Fruit fly (Drosophila melanogaster) whole organism, embryonic: ENCODE results near the gene Tollo.

ENCODE experiments used
- Aef1 ChIP-seq: fragments of 200-800 bp; sonication (Bioruptor generic); IDR thresholded peaks from 3 replicates; pipeline ENCODE4 v1.3.6; 2022; ENCODE audit warnings: missing biosample characterization, missing genetic modification characterization
- B-H1 ChIP-seq: fragments of 200-800 bp; sonication (Bioruptor generic); IDR thresholded peaks from 3 replicates; pipeline ENCODE4 v1.3.6; 2022; ENCODE audit warnings: missing biosample characterization, missing genetic modification characterization
- B-H2 ChIP-seq: fragments of 200-800 bp; sonication (Bioruptor generic); optimal IDR thresholded peaks from 2 replicates; lab custom pipeline; 2018; ENCODE audit warnings: missing biosample characterization, mild to moderate bottlenecking, missing genetic modification characterization
- Blimp-1 ChIP-seq: fragments of 200-800 bp; sonication (Bioruptor generic); optimal IDR thresholded peaks from 3 replicates; lab custom pipeline; 2018; ENCODE audit warnings: missing biosample characterization, missing genetic modification characterization, mild to moderate bottlenecking, moderate library complexity, missing genetic modification reagents
- CG10654 ChIP-seq: fragments of 200-800 bp; sonication (Bioruptor generic); optimal IDR thresholded peaks from 2 replicates; lab custom pipeline; 2016; ENCODE audit warnings: missing biosample characterization, missing genetic modification characterization
- CG11696 ChIP-seq: fragments of 200-800 bp; sonication (Bioruptor generic); IDR thresholded peaks from 2 replicates; pipeline ENCODE4 v1.3.6; 2022; ENCODE audit warnings: missing biosample characterization, missing genetic modification characterization
- CG12744 ChIP-seq: fragments of 200-800 bp; sonication (Bioruptor generic); optimal IDR thresholded peaks from 2 replicates; lab custom pipeline; 2016; ENCODE audit warnings: missing biosample characterization, missing genetic modification characterization
- CG13894 ChIP-seq: fragments of 200-800 bp; sonication (Bioruptor generic); optimal IDR thresholded peaks from 3 replicates; lab custom pipeline; 2018; ENCODE audit warnings: missing biosample characterization, mild to moderate bottlenecking, missing genetic modification characterization, moderate library complexity
- CG15011 ChIP-seq: fragments of 200-800 bp; sonication (Bioruptor generic); optimal IDR thresholded peaks from 3 replicates; lab custom pipeline; 2018; ENCODE audit warnings: missing biosample characterization, mild to moderate bottlenecking, missing genetic modification characterization
- CG15073 ChIP-seq: fragments of 200-800 bp; sonication (Bioruptor generic); optimal IDR thresholded peaks from 2 replicates; lab custom pipeline; 2016; ENCODE audit warnings: missing biosample characterization, missing genetic modification characterization
- CG1602 ChIP-seq: fragments of 200-800 bp; sonication (Bioruptor generic); optimal IDR thresholded peaks from 3 replicates; lab custom pipeline; 2016; ENCODE audit warnings: missing biosample characterization, missing genetic modification characterization
- CG17612 ChIP-seq: fragments of 200-800 bp; sonication (Bioruptor generic); IDR thresholded peaks from 2 replicates; pipeline ENCODE4 v1.3.6; 2022; ENCODE audit warnings: missing biosample characterization, missing genetic modification characterization
- CG18011 ChIP-seq: fragments of 200-800 bp; sonication (Bioruptor generic); optimal IDR thresholded peaks from 2 replicates; lab custom pipeline; 2017; ENCODE audit warnings: missing biosample characterization, missing genetic modification characterization, mild to moderate bottlenecking, moderate library complexity, missing genotype
- CG2199 ChIP-seq: fragments of 200-800 bp; sonication (Bioruptor generic); IDR thresholded peaks from 3 replicates; pipeline ENCODE4 v1.3.6; 2022; ENCODE audit warnings: missing biosample characterization, missing genetic modification characterization
- CG2712 ChIP-seq: fragments of 200-800 bp; optimal IDR thresholded peaks from 3 replicates; lab custom pipeline; 2019; ENCODE audit warnings: missing biosample characterization, mild to moderate bottlenecking, missing genetic modification characterization, moderate library complexity
- CG31441 ChIP-seq: fragments of 200-800 bp; sonication (Bioruptor generic); IDR thresholded peaks from 2 replicates; pipeline ENCODE4 v1.3.6; 2022; ENCODE audit warnings: missing biosample characterization, missing genetic modification characterization
- CG3163 ChIP-seq: fragments of 200-800 bp; sonication (Bioruptor generic); optimal IDR thresholded peaks from 3 replicates; lab custom pipeline; 2016; ENCODE audit warnings: missing biosample characterization, missing genetic modification characterization
- CG4424 ChIP-seq: fragments of 200-800 bp; sonication (Bioruptor generic); optimal IDR thresholded peaks from 3 replicates; lab custom pipeline; 2016; ENCODE audit warnings: missing biosample characterization, missing genetic modification characterization
- CG6689 ChIP-seq: fragments of 200-800 bp; sonication (Bioruptor generic); IDR thresholded peaks from 2 replicates; pipeline ENCODE4 v1.3.6; 2022; ENCODE audit warnings: missing biosample characterization, missing genetic modification characterization
- CG6791 ChIP-seq: fragments of 200-800 bp; sonication (Bioruptor generic); IDR thresholded peaks from 3 replicates; pipeline ENCODE4 v1.3.6; 2022; ENCODE audit warnings: missing biosample characterization, missing genetic modification characterization; ENCODE audit not compliant: partially characterized antibody
- CG7963 ChIP-seq: fragments of 200-800 bp; sonication (Bioruptor generic); IDR thresholded peaks from 3 replicates; pipeline ENCODE4 v1.3.6; 2022; ENCODE audit warnings: missing biosample characterization, missing genetic modification characterization; ENCODE audit not compliant: partially characterized antibody
- CG8944 ChIP-seq: fragments of 200-800 bp; sonication (Bioruptor generic); optimal IDR thresholded peaks from 3 replicates; lab custom pipeline; 2016; ENCODE audit warnings: missing biosample characterization, missing genetic modification characterization
- CG9609 ChIP-seq: fragments of 200-800 bp; sonication (Bioruptor generic); optimal IDR thresholded peaks from 3 replicates; lab custom pipeline; 2016; ENCODE audit warnings: missing biosample characterization, missing genetic modification characterization
- Deaf1 ChIP-seq: fragments of 200-800 bp; optimal IDR thresholded peaks from 3 replicates; lab custom pipeline; 2019; ENCODE audit warnings: missing biosample characterization, mild to moderate bottlenecking, missing genetic modification characterization, moderate library complexity
- Doc2 ChIP-seq: fragments of 200-800 bp; sonication (Bioruptor generic); IDR thresholded peaks from 2 replicates; pipeline ENCODE4 v1.3.6; 2022; ENCODE audit warnings: missing biosample characterization, missing genetic modification characterization
- Dref ChIP-seq: fragments of 200-800 bp; sonication (Bioruptor generic); IDR thresholded peaks from 2 replicates; pipeline ENCODE4 v1.3.6; 2022; ENCODE audit warnings: missing biosample characterization, missing genetic modification characterization
- Fer2 ChIP-seq: fragments of 200-800 bp; sonication (Bioruptor generic); optimal IDR thresholded peaks from 2 replicates; lab custom pipeline; 2018; ENCODE audit warnings: missing biosample characterization, mild to moderate bottlenecking, missing genetic modification characterization, moderate library complexity
- HLH4C ChIP-seq: fragments of 200-800 bp; sonication (Bioruptor generic); IDR thresholded peaks from 3 replicates; pipeline ENCODE4 v1.3.6; 2022; ENCODE audit warnings: missing biosample characterization, missing genetic modification characterization; ENCODE audit not compliant: partially characterized antibody
- HLHmδ ChIP-seq: fragments of 200-800 bp; sonication (Bioruptor generic); optimal IDR thresholded peaks from 2 replicates; lab custom pipeline; 2018; ENCODE audit warnings: missing biosample characterization, mild to moderate bottlenecking, missing genetic modification characterization, moderate library complexity
- HmgZ ChIP-seq: fragments of 200-800 bp; sonication (Bioruptor generic); optimal IDR thresholded peaks from 2 replicates; lab custom pipeline; 2018; ENCODE audit warnings: missing biosample characterization, mild to moderate bottlenecking, missing genetic modification characterization
- Mad ChIP-seq: fragments of 200-800 bp; sonication (Bioruptor generic); optimal IDR thresholded peaks from 2 replicates; lab custom pipeline; 2016; ENCODE audit warnings: missing biosample characterization, missing genetic modification characterization
- Pdp1 ChIP-seq, 2 experiments: fragments of 200-800 bp; sonication (Bioruptor generic); optimal IDR thresholded peaks; 3 replicates each; lab custom pipeline; 2016; ENCODE audit warnings: missing biosample characterization in 2 of 2, missing genetic modification characterization in 2 of 2, mild to moderate bottlenecking in 1 of 2, moderate library complexity in 1 of 2
- Stat92E ChIP-seq, 3 experiments: fragments of >200 bp in 2 of 3; fragments of 200-800 bp in 1 of 3; sonication (Bioruptor generic) in 1 of 3; optimal IDR thresholded peaks; 2 replicates each; lab custom pipeline; 2017 to 2019; ENCODE audit warnings: missing biosample characterization in 3 of 3, missing genetic modification characterization in 3 of 3, mild to moderate bottlenecking in 1 of 3, moderate library complexity in 1 of 3
- Vsx1 ChIP-seq: fragments of 200-800 bp; sonication (Bioruptor generic); optimal IDR thresholded peaks from 2 replicates; lab custom pipeline; 2017; ENCODE audit warnings: missing biosample characterization, mild to moderate bottlenecking, missing genetic modification characterization, missing genetic modification reagents
- az2 ChIP-seq: fragments of 200-800 bp; sonication (Bioruptor generic); optimal IDR thresholded peaks from 3 replicates; lab custom pipeline; 2016; ENCODE audit warnings: missing biosample characterization, missing genetic modification characterization
- caup ChIP-seq: fragments of 200-800 bp; sonication (Bioruptor generic); optimal IDR thresholded peaks from 3 replicates; lab custom pipeline; 2017; ENCODE audit warnings: missing biosample characterization, mild to moderate bottlenecking, missing genetic modification characterization, moderate library complexity; ENCODE audit not compliant: severe bottlenecking
- chm ChIP-seq: fragments of 200-800 bp; sonication (Bioruptor generic); IDR thresholded peaks from 2 replicates; pipeline ENCODE4 v1.3.6; 2022; ENCODE audit warnings: missing biosample characterization, missing genetic modification characterization
- chn ChIP-seq: fragments of 200-800 bp; sonication (Bioruptor generic); optimal IDR thresholded peaks from 2 replicates; lab custom pipeline; 2016; ENCODE audit warnings: missing biosample characterization, missing genetic modification characterization
- ci ChIP-seq: fragments of 200-800 bp; sonication (Bioruptor generic); IDR thresholded peaks from 3 replicates; pipeline ENCODE4 v1.3.6; 2022; ENCODE audit warnings: missing biosample characterization, missing genetic modification characterization
- cwo ChIP-seq: fragments of 200-800 bp; sonication (Bioruptor generic); optimal IDR thresholded peaks from 3 replicates; lab custom pipeline; 2017; ENCODE audit warnings: missing biosample characterization, missing genetic modification characterization, mild to moderate bottlenecking, moderate library complexity, missing genetic modification reagents
- dm ChIP-seq: fragments of 200-800 bp; sonication (Bioruptor generic); optimal IDR thresholded peaks from 3 replicates; lab custom pipeline; 2016; ENCODE audit warnings: missing biosample characterization, missing genetic modification characterization
- esg ChIP-seq: fragments of 200-800 bp; sonication (Bioruptor generic); conservative IDR thresholded peaks from 2 replicates; pipeline ENCODE4 v1.3.6; 2022; ENCODE audit warnings: missing biosample characterization, missing genetic modification characterization
- ewg ChIP-seq: fragments of 200-800 bp; sonication (Bioruptor generic); optimal IDR thresholded peaks from 3 replicates; lab custom pipeline; 2017; ENCODE audit warnings: mild to moderate bottlenecking, missing biosample characterization, missing genetic modification reagents, missing genetic modification characterization
- ftz-f1 ChIP-seq: fragments of 200-800 bp; sonication (Bioruptor generic); optimal IDR thresholded peaks from 2 replicates; lab custom pipeline; 2016; ENCODE audit warnings: missing biosample characterization, missing genetic modification characterization
- ham ChIP-seq: fragments of 200-800 bp; sonication (Bioruptor generic); IDR thresholded peaks from 2 replicates; pipeline ENCODE4 v1.3.6; 2022; ENCODE audit warnings: missing biosample characterization, missing genetic modification characterization
- nom ChIP-seq: fragments of 200-800 bp; sonication (Bioruptor generic); optimal IDR thresholded peaks from 2 replicates; lab custom pipeline; 2017; ENCODE audit warnings: missing biosample characterization, missing genetic modification characterization, mild to moderate bottlenecking, moderate library complexity, missing genetic modification reagents
- oc ChIP-seq: fragments of 200-800 bp; sonication (Bioruptor generic); optimal IDR thresholded peaks from 2 replicates; lab custom pipeline; 2018; ENCODE audit warnings: missing biosample characterization, mild to moderate bottlenecking, missing genetic modification characterization, moderate library complexity
- pita ChIP-seq: fragments of 200-800 bp; sonication (Bioruptor generic); optimal IDR thresholded peaks from 2 replicates; lab custom pipeline; 2017; ENCODE audit warnings: missing biosample characterization, mild to moderate bottlenecking, missing genetic modification characterization
- slp2 ChIP-seq: fragments of 200-800 bp; sonication (Bioruptor generic); optimal IDR thresholded peaks from 2 replicates; lab custom pipeline; 2016; ENCODE audit warnings: missing biosample characterization, missing genetic modification characterization
- sr ChIP-seq: fragments of 200-800 bp; sonication (Bioruptor generic); IDR thresholded peaks from 3 replicates; pipeline ENCODE4 v1.3.6; 2022; ENCODE audit warnings: missing biosample characterization, missing genetic modification characterization
- trem ChIP-seq: fragments of 200-800 bp; optimal IDR thresholded peaks from 3 replicates; lab custom pipeline; 2019; ENCODE audit warnings: missing biosample characterization, mild to moderate bottlenecking, missing genetic modification characterization, moderate library complexity

The Tollo gene

DNA sequence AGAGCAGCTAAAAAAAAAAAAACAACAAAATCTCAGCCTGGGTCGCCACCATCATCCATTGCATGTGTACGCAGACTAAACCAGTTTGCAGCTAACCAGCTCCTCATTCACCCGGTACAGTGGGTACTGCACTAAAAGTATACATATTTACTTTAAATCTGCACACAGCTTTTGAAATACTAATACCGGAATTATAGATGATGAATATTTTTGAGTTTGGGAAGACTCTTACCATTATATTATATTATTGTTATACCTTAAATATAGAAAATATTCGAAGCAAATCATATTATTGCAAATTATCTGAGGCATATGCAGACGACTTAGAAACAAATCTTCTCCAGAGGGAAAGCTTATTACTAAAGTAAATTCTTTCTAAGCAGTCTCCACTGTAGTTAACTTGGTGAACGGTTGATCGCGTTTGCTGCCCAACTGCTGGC, 25.7 kb downstream of the Tollo start (continued):
- TF ChIP-seq esg: peak; percentile 40
- TF ChIP-seq CG11696 (GFP tag; lab: Robert Waterston, UW): no peak
- no peak for TF ChIP-seq B-H2 (GFP tag; lab: Kevin White, UChicago)
- TF ChIP-seq ham (GFP tag; lab: Robert Waterston, UW): no peak
- no peak for TF ChIP-seq CG9609 (GFP tag; lab: Kevin White, UChicago)
- no peak for TF ChIP-seq CG7963 (GFP tag; lab: Robert Waterston, UW)
- no peak for TF ChIP-seq Doc2
- TF ChIP-seq CG15011: peak; percentile 27
- no peak for TF ChIP-seq slp2 (GFP tag; lab: Kevin White, UChicago)
- peak; percentile 44 for TF ChIP-seq az2 (GFP tag; lab: Kevin White, UChicago)
- TF ChIP-seq caup: no peak
- TF ChIP-seq Mad (GFP tag; lab: Kevin White, UChicago): no peak
- TF ChIP-seq CG10654: peak; percentile 30
- no peak for TF ChIP-seq sr (GFP tag; lab: Robert Waterston, UW)
- TF ChIP-seq ftz-f1 (GFP tag; lab: Kevin White, UChicago): no peak
- no peak for TF ChIP-seq CG12744 (GFP tag; lab: Kevin White, UChicago)
- no peak for TF ChIP-seq HmgZ (tag; lab: Kevin White, UChicago)
- TF ChIP-seq Pdp1 (GFP tag; optimal IDR thresholded peaks at IDR 0.05; lab: Kevin White, UChicago): no peak
- peak; percentile 85 for TF ChIP-seq CG2712 (tag; lab: Kevin White, UChicago)
- no peak for TF ChIP-seq CG3163 (GFP tag; lab: Kevin White, UChicago)
- TF ChIP-seq HLH4C: no peak
- peak in 1 of 3 experiments; percentile 85 for TF ChIP-seq Stat92E (GFP tag; optimal IDR thresholded peaks at IDR 0.05; lab: Kevin White, UChicago)
- peak; percentile 63 for TF ChIP-seq CG1602 (GFP tag; lab: Kevin White, UChicago)
- no peak for TF ChIP-seq Aef1 (GFP tag; lab: Robert Waterston, UW)
- TF ChIP-seq CG4424 (GFP tag; lab: Kevin White, UChicago): peak; percentile 47
- no peak for TF ChIP-seq dm (GFP tag; lab: Kevin White, UChicago)
- TF ChIP-seq oc (tag; lab: Kevin White, UChicago): peak; percentile 51
- TF ChIP-seq B-H1 (GFP tag; lab: Robert Waterston, UW): 0 out of 3 replicates have a peak, but pooled peaks have one; percentile 25
- no peak for TF ChIP-seq HLHmδ (GFP tag; lab: Kevin White, UChicago)
- TF ChIP-seq pita (GFP tag; lab: Kevin White, UChicago): no peak
- no peak for TF ChIP-seq chm
- peak; percentile 73 for TF ChIP-seq Blimp-1 (GFP tag; lab: Kevin White, UChicago)
- TF ChIP-seq CG2199: no peak
- peak; percentile 49 for TF ChIP-seq ewg (GFP tag; lab: Kevin White, UChicago)
- TF ChIP-seq ci: peak; percentile 72; the same call in 2 of the 3 replicates
- no peak for TF ChIP-seq CG17612 (GFP tag; lab: Robert Waterston, UW)
- no peak for TF ChIP-seq chn
- no peak for TF ChIP-seq CG6791 (GFP tag; lab: Robert Waterston, UW)
- peak; percentile 49 for TF ChIP-seq CG6689 (GFP tag; lab: Robert Waterston, UW)
- TF ChIP-seq nom (GFP tag; lab: Kevin White, UChicago): peak; percentile 59
- no peak for TF ChIP-seq CG13894 (tag; lab: Kevin White, UChicago)
- TF ChIP-seq CG31441 (GFP tag; lab: Robert Waterston, UW): peak; percentile 50
- TF ChIP-seq trem (tag; lab: Kevin White, UChicago): peak; percentile 16
- no peak for TF ChIP-seq CG8944 (GFP tag; lab: Kevin White, UChicago)
- TF ChIP-seq Deaf1 (tag; lab: Kevin White, UChicago): peak; percentile 11
- TF ChIP-seq Dref (GFP tag; lab: Robert Waterston, UW): no peak
- no peak for TF ChIP-seq CG18011 (GFP tag; lab: Kevin White, UChicago)
- no peak for TF ChIP-seq CG15073 (GFP tag; lab: Kevin White, UChicago)
- TF ChIP-seq Fer2 (tag; lab: Kevin White, UChicago): no peak
- peak; percentile 15 for TF ChIP-seq Vsx1 (GFP tag; lab: Kevin White, UChicago)
- no peak for TF ChIP-seq cwo
